Fruit fly (Drosophila melanogaster) whole organism, pupa: ENCODE data around the gene Gr89a.

Experiments
- CG10348 ChIP-seq: fragments of 200-800 bp; sonication (Bioruptor generic); IDR thresholded peaks from 2 replicates; pipeline ENCODE4 v1.3.6; 2022; ENCODE audit warnings: missing biosample characterization, missing genetic modification characterization
- CG34367 ChIP-seq: fragments of 200-800 bp; sonication (Bioruptor generic); optimal IDR thresholded peaks from 2 replicates; lab custom pipeline; 2018; ENCODE audit warnings: missing biosample characterization, mild to moderate bottlenecking, missing genetic modification characterization
- D1 ChIP-seq: fragments of 200-800 bp; sonication (Bioruptor generic); optimal IDR thresholded peaks from 2 replicates; lab custom pipeline; 2018; ENCODE audit warnings: missing biosample characterization, mild to moderate bottlenecking, missing genetic modification characterization, moderate library complexity
- EcR ChIP-seq: fragments of 200-800 bp; sonication (Bioruptor generic); optimal IDR thresholded peaks from 3 replicates; lab custom pipeline; 2019; ENCODE audit warnings: missing biosample characterization, missing genetic modification characterization, mild to moderate bottlenecking, moderate library complexity, missing genetic modification reagents
- Ets98B ChIP-seq: fragments of 200-800 bp; sonication (Bioruptor generic); IDR thresholded peaks from 2 replicates; pipeline ENCODE4 v1.3.6; 2022; ENCODE audit warnings: missing biosample characterization, missing genetic modification characterization
- gl ChIP-seq: fragments of 200-800 bp; sonication (Bioruptor generic); optimal IDR thresholded peaks from 2 replicates; lab custom pipeline; 2018; ENCODE audit warnings: missing biosample characterization, mild to moderate bottlenecking, missing genetic modification characterization

- TF ChIP-seq CG10348, result no peak
- no peak for TF ChIP-seq Ets98B (GFP tag; lab: Robert Waterston, UW)
- TF ChIP-seq CG34367 (tag; lab: Kevin White, UChicago), result no peak
- no peak for TF ChIP-seq EcR
- TF ChIP-seq gl (tag; lab: Kevin White, UChicago), result no peak
- no peak for TF ChIP-seq D1 (tag; lab: Kevin White, UChicago)
Observed at dm6 chr3R:16545705-16546104, 46.9 kb upstream of the Gr89a start.
